Worm (Caenorhabditis elegans): ENCODE measurements around the gene ran-1.

The ran-1 gene

ce11 chrIII:10781553-10781952, 34.0 kb upstream of the ran-1 start, which contains the start of gene ptr-19:
TSS of gene ptr-19 (plus strand) at chrIII:10781853.
- TF ChIP-seq egl-13 (tag; optimal IDR thresholded peaks at IDR 0.05) (no peak), nhr-85 (tag) (peak; percentile 47), ets-5 (GFP tag; IDR thresholded peaks at IDR 0.05) (no peak), jun-1 (tag; optimal IDR thresholded peaks at IDR 0.05) (no peak), efl-1 (optimal IDR thresholded peaks at IDR 0.05) (no peak), efl-1 (GFP tag; optimal IDR thresholded peaks at IDR 0.05 in 1 of 2) (peak in 1 of 2 experiments; percentile 69), hlh-4 (tag; optimal IDR thresholded peaks at IDR 0.05) (no peak), fos-1 (tag; optimal IDR thresholded peaks at IDR 0.05) (no peak), zip-4 (GFP tag; optimal IDR thresholded peaks at IDR 0.05) (no peak), nhr-28 (tag; optimal IDR thresholded peaks at IDR 0.05) (no peak), nhr-76 (tag; optimal IDR thresholded peaks at IDR 0.05) (no peak)

- TF ChIP-seq nhr-11 (tag; optimal IDR thresholded peaks at IDR 0.05) (no peak), efl-1 (optimal IDR thresholded peaks at IDR 0.05) (no peak), efl-1 (GFP tag; optimal IDR thresholded peaks at IDR 0.05 in 1 of 2) (peak in 1 of 2 experiments; percentile 73)
Measured at ce11 chrIII:10769693-10770092, 22.2 kb upstream of the ran-1 start.

- TF ChIP-seq ama-1 (optimal IDR thresholded peaks at IDR 0.05) = peak; percentile 31
- peak; percentile 27 for TF ChIP-seq nhr-47 (tag; optimal IDR thresholded peaks at IDR 0.05)
- no peak for TF ChIP-seq efl-1 (optimal IDR thresholded peaks at IDR 0.05)
- TF ChIP-seq efl-1 (GFP tag; optimal IDR thresholded peaks at IDR 0.05 in 1 of 2) = peak in 1 of 2 experiments; percentile 82
- TF ChIP-seq mab-9 (GFP tag; IDR thresholded peaks at IDR 0.05) = no peak
Measured at ce11 chrIII:10763032-10763431, 15.5 kb upstream of the ran-1 start, which contains the start of gene dpy-28. TSS of gene dpy-28 (plus strand) at chrIII:10763131.

ce11 chrIII:10759050-10760023, 11.8 kb upstream of the ran-1 start, which contains the start of gene tasp-1:
TSS of gene tasp-1 (plus strand) at chrIII:10759307.
- TF ChIP-seq mef-2 (tag; optimal IDR thresholded peaks at IDR 0.05) (peak; percentile 94), nhr-11 (tag; optimal IDR thresholded peaks at IDR 0.05) (peak; percentile 98), tbx-2 (tag; optimal IDR thresholded peaks at IDR 0.05) (peak; percentile 100), aly-2 (tag; optimal IDR thresholded peaks at IDR 0.05) (peak; percentile 97), grh-1 (GFP tag; IDR thresholded peaks at IDR 0.05) (peak; percentile 99), unc-30 (tag; optimal IDR thresholded peaks at IDR 0.05) (peak; percentile 19), snu-23 (GFP tag; optimal IDR thresholded peaks at IDR 0.05) (peak; percentile 100), lsy-2 (tag; optimal IDR thresholded peaks at IDR 0.05) (peak; percentile 98 to 99), tlp-1 (tag; optimal IDR thresholded peaks at IDR 0.05) (no peak), fkh-4 (tag; optimal IDR thresholded peaks at IDR 0.05; ENCODE audit: borderline replicate concordance) (peak; percentile 98), ceh-63 (GFP tag; optimal IDR thresholded peaks at IDR 0.05) (peak; percentile 100), unc-86 (tag; optimal IDR thresholded peaks at IDR 0.05) (peak; percentile 100), mep-1 (tag; optimal IDR thresholded peaks at IDR 0.05) (peak; percentile 98), lin-35 (GFP tag; optimal IDR thresholded peaks at IDR 0.05) (peak; percentile 100), blmp-1 (tag; optimal IDR thresholded peaks at IDR 0.05) (peak; percentile 82), ama-1 (optimal IDR thresholded peaks at IDR 0.05) (peak; percentile 77), egl-13 (tag; optimal IDR thresholded peaks at IDR 0.05) (peak; percentile 100), nhr-237 (tag; optimal IDR thresholded peaks at IDR 0.05) (peak; percentile 99), unc-62 (GFP tag; optimal IDR thresholded peaks at IDR 0.05) (peak; percentile 91), C34B4.2 (tag; optimal IDR thresholded peaks at IDR 0.05) (peak; percentile 96), C04F5.9 (tag; optimal IDR thresholded peaks at IDR 0.05) (peak; percentile 98), ceh-8 (GFP tag; optimal IDR thresholded peaks at IDR 0.05) (peak; percentile 99), egl-27 (tag; optimal IDR thresholded peaks at IDR 0.05) (peak; percentile 94 to 95), elt-3 (tag; optimal IDR thresholded peaks at IDR 0.05) (peak; percentile 95 to 99 (median 98)), nhr-76 (tag; optimal IDR thresholded peaks at IDR 0.05) (peak; percentile 96), lin-13 (GFP tag; optimal IDR thresholded peaks at IDR 0.05) (peak; percentile 100), lin-14 (GFP tag; optimal IDR thresholded peaks at IDR 0.05) (peak; percentile 100), swsn-7 (tag; optimal IDR thresholded peaks at IDR 0.05) (peak; percentile 100), pqm-1 (tag; optimal IDR thresholded peaks at IDR 0.05) (peak; percentile 93), sptf-1 (tag; optimal IDR thresholded peaks at IDR 0.05) (no peak), sup-37 (GFP tag; optimal IDR thresholded peaks at IDR 0.05) (peak; percentile 100), ceh-88 (GFP tag; IDR thresholded peaks at IDR 0.05) (peak; percentile 100), skn-1 (tag; optimal IDR thresholded peaks at IDR 0.05) (peak; percentile 99), xbp-1 (tag; optimal IDR thresholded peaks at IDR 0.05) (peak; percentile 99), jun-1 (tag; optimal IDR thresholded peaks at IDR 0.05) (peak; percentile 100)
